Fruit fly (Drosophila melanogaster): ENCODE results near the gene CG43347.
A peak's percentile ranks its signal among the peaks of the same experiment; 100 is the strongest.

CG43347 gene

DNA sequence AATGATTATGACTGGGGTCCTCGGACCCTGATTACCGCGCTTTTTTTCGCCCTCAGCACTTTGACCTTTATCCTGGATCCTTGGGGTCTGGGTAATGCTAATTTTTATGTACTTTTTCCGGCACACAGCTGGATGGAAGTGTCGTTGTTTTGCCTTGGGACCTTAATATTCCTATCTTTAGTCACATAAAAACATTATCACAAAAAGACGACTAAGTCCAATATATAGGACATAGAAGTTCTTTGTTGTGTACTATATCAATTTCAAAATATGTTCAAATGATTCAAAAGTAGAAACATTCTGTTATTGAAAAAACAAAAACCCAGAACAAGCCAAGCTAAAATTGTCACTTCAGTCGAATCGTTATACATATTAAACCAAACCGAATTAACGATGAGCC is 31.2 kb downstream of the CG43347 start, which contains the start of gene Rab9D:
Rab9D (plus strand) TSS at position 301 of the 400 bp plus-strand sequence.
- TF ChIP-seq fd59A (GFP tag; optimal IDR thresholded peaks at IDR 0.05) (no peak), CG11294 (GFP tag; IDR thresholded peaks at IDR 0.05) (no peak), salr (GFP tag; optimal IDR thresholded peaks at IDR 0.05) (no peak), OdsH (GFP tag; optimal IDR thresholded peaks at IDR 0.05) (no peak), CG3032 (tag; optimal IDR thresholded peaks at IDR 0.05) (no peak), Hr38 (GFP tag; optimal IDR thresholded peaks at IDR 0.05) (no peak)

DNA sequence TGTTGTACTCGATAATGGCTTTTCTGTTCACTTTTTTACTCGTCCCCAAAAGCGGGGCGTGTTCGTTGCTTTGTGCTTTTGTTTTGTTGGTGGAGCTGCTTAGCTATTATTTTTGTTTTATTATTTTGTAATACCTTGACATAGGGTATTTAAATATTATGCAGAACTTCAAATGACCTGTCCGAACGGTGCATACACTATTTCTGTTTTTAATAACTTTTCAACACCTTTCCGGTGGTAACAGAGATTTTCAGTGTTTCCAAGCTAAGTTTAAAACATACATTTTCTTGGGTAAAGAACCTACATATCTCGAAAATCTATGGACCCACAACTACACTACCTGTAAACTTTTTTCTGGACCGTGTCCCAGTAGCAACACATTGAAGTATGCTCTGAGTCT is 32.5 kb downstream of the CG43347 start:
- no peak for TF ChIP-seq Blimp-1 (GFP tag; optimal IDR thresholded peaks at IDR 0.05)
- TF ChIP-seq fd85E (GFP tag; optimal IDR thresholded peaks at IDR 0.05) = no peak
- TF ChIP-seq CG4318 (GFP tag; optimal IDR thresholded peaks at IDR 0.05) = no peak
- no peak for TF ChIP-seq CG6808 (GFP tag; optimal IDR thresholded peaks at IDR 0.05)
- peak; percentile 53 for TF ChIP-seq CG7368 (GFP tag; optimal IDR thresholded peaks at IDR 0.05)
- peak; percentile 93 for TF ChIP-seq Eip78C (GFP tag)
- TF ChIP-seq Gug (GFP tag; IDR thresholded peaks at IDR 0.05) = peak; percentile 81
- TF ChIP-seq Hr4 (GFP tag; optimal IDR thresholded peaks at IDR 0.05) = peak; percentile 79
- TF ChIP-seq CG6276 (GFP tag; optimal IDR thresholded peaks at IDR 0.05) = peak; percentile 79
- peak; percentile 71 for TF ChIP-seq net (GFP tag; optimal IDR thresholded peaks at IDR 0.05)
- peak; percentile 63 for TF ChIP-seq CG31627 (GFP tag; optimal IDR thresholded peaks at IDR 0.05)
- TF ChIP-seq dsx (GFP tag; optimal IDR thresholded peaks at IDR 0.05; ENCODE audit: poor library complexity, severe bottlenecking) = no peak
- no peak for TF ChIP-seq Hr38 (GFP tag; optimal IDR thresholded peaks at IDR 0.05)
- no peak for TF ChIP-seq fkh (GFP tag; optimal IDR thresholded peaks at IDR 0.05)
- peak; percentile 21 for TF ChIP-seq dac (GFP tag; optimal IDR thresholded peaks at IDR 0.05)
- peak; percentile 61 for TF ChIP-seq esn (GFP tag; optimal IDR thresholded peaks at IDR 0.05)
- peak; percentile 71 for TF ChIP-seq Sox14 (GFP tag; optimal IDR thresholded peaks at IDR 0.05)
- TF ChIP-seq CG15336 (GFP tag; IDR thresholded peaks at IDR 0.05) = peak; percentile 80
- TF ChIP-seq Smox (GFP tag; optimal IDR thresholded peaks at IDR 0.05) = no peak
- TF ChIP-seq fd59A (GFP tag; optimal IDR thresholded peaks at IDR 0.05) = peak; percentile 54
- TF ChIP-seq Ets21C (GFP tag; optimal IDR thresholded peaks at IDR 0.05) = peak; percentile 40
- TF ChIP-seq Ets96B (tag; optimal IDR thresholded peaks at IDR 0.05) = peak; percentile 61
- no peak for TF ChIP-seq CG11762 (GFP tag; optimal IDR thresholded peaks at IDR 0.05; ENCODE audit: insufficient read depth)
- TF ChIP-seq CG3919 (GFP tag; optimal IDR thresholded peaks at IDR 0.05) = peak; percentile 73
- TF ChIP-seq lz (GFP tag; optimal IDR thresholded peaks at IDR 0.05) = peak; percentile 71
- TF ChIP-seq CG8119 (GFP tag; IDR thresholded peaks at IDR 0.05) = peak; percentile 77
- TF ChIP-seq Hr39 (GFP tag; optimal IDR thresholded peaks at IDR 0.05) = peak; percentile 70
- no peak for TF ChIP-seq Eip93F (GFP tag; optimal IDR thresholded peaks at IDR 0.05)
- peak; percentile 40 for TF ChIP-seq Sox15 (GFP tag; optimal IDR thresholded peaks at IDR 0.05)
- peak; percentile 80 for TF ChIP-seq svp (GFP tag)
- TF ChIP-seq CG8319 (GFP tag; optimal IDR thresholded peaks at IDR 0.05) = no peak
- TF ChIP-seq CG6854 (GFP tag; optimal IDR thresholded peaks at IDR 0.05) = no peak
- TF ChIP-seq Met (GFP tag; optimal IDR thresholded peaks at IDR 0.05) = no peak
- TF ChIP-seq CG11294 (GFP tag; IDR thresholded peaks at IDR 0.05) = peak; percentile 71
- peak; percentile 58 to 71 for TF ChIP-seq ss (GFP tag; optimal IDR thresholded peaks at IDR 0.05)
- peak; percentile 67 for TF ChIP-seq CG10669 (GFP tag; optimal IDR thresholded peaks at IDR 0.05)
- peak; percentile 81 for TF ChIP-seq CG32006 (GFP tag; optimal IDR thresholded peaks at IDR 0.05)
- no peak for TF ChIP-seq spab (GFP tag; optimal IDR thresholded peaks at IDR 0.05)
- TF ChIP-seq CG6792 (GFP tag; optimal IDR thresholded peaks at IDR 0.05) = peak; percentile 55
- TF ChIP-seq CG34406 (GFP tag; optimal IDR thresholded peaks at IDR 0.05) = peak; percentile 34
- TF ChIP-seq CG3032 (tag; optimal IDR thresholded peaks at IDR 0.05) = peak; percentile 64
- peak; percentile 21 to 61 for TF ChIP-seq salr (GFP tag; optimal IDR thresholded peaks at IDR 0.05)
- TF ChIP-seq pdm3 (GFP tag; optimal IDR thresholded peaks at IDR 0.05) = peak; percentile 77
- TF ChIP-seq acj6 (GFP tag; optimal IDR thresholded peaks at IDR 0.05) = peak; percentile 76
- no peak for TF ChIP-seq Sox102F (GFP tag; optimal IDR thresholded peaks at IDR 0.05)
- peak; percentile 82 for TF ChIP-seq CG6163 (GFP tag; IDR thresholded peaks at IDR 0.05)
- peak; percentile 84 for TF ChIP-seq eg (GFP tag; IDR thresholded peaks at IDR 0.05)
- TF ChIP-seq Eip75B (GFP tag; optimal IDR thresholded peaks at IDR 0.05) = no peak

Data from whole organism, prepupa.